Worm (Caenorhabditis elegans) whole organism, L1 larva: Measurements from ENCODE around the gene miro-1.
A peak's percentile ranks its signal among the peaks of the same experiment; 100 is the strongest.

ENCODE experiments used
- C04F5.9 ChIP-seq: sonication (generic microtip); optimal IDR thresholded peaks from 2 replicates; lab custom pipeline; 2016; ENCODE audit warnings: missing genetic modification characterization, missing compliant biosample characterization
- C16A3.4 ChIP-seq: fragments of 150-350 bp; optimal IDR thresholded peaks from 2 replicates; lab custom pipeline; 2014; ENCODE audit warnings: missing biosample characterization, missing genetic modification characterization
- C34B4.2 ChIP-seq: sonication (generic microtip); optimal IDR thresholded peaks from 2 replicates; lab custom pipeline; 2017; ENCODE audit warnings: mild to moderate bottlenecking, missing genetic modification characterization, missing compliant biosample characterization
- F16B12.6 ChIP-seq: fragments of 150-350 bp; optimal IDR thresholded peaks from 2 replicates; lab custom pipeline; 2014; ENCODE audit warnings: missing biosample characterization, missing genetic modification characterization
- aha-1 ChIP-seq: fragments of 150-350 bp; optimal IDR thresholded peaks from 2 replicates; lab custom pipeline; 2014; ENCODE audit warnings: missing biosample characterization, missing genetic modification characterization
- aly-2 ChIP-seq: fragments of 150-350 bp; optimal IDR thresholded peaks from 2 replicates; lab custom pipeline; 2014; ENCODE audit warnings: missing biosample characterization, missing genetic modification characterization
- ceh-88 ChIP-seq: fragments of 200-800 bp; sonication (Bioruptor generic); IDR thresholded peaks from 2 replicates; pipeline ENCODE4 v1.3.6; 2022; ENCODE audit warnings: missing genetic modification characterization, missing compliant biosample characterization
- dpl-1 ChIP-seq, 3 experiments: fragments of 150-350 bp in 2 of 3; sonication (generic microtip) in 1 of 3; optimal IDR thresholded peaks; 2 replicates each; lab custom pipeline; 2014 to 2017; ENCODE audit warnings: missing biosample characterization in 3 of 3, missing genetic modification characterization in 3 of 3, missing genetic modification reagents in 3 of 3
- dsc-1 ChIP-seq: sonication (generic microtip); optimal IDR thresholded peaks from 2 replicates; lab custom pipeline; 2016; ENCODE audit warnings: mild to moderate bottlenecking, missing genetic modification characterization, missing compliant biosample characterization
- efl-1 ChIP-seq, 4 experiments: fragments of 150-350 bp; optimal IDR thresholded peaks in 3 of 4; peaks in 1 of 4; 1 replicate in 1 of 4; 2 replicates in 3 of 4; lab custom pipeline; 2014; ENCODE audit warnings: missing biosample characterization in 2 of 4, missing genetic modification characterization in 2 of 4, missing genetic modification reagents in 2 of 4
- egl-13 ChIP-seq: sonication (generic microtip); optimal IDR thresholded peaks from 2 replicates; lab custom pipeline; 2016; ENCODE audit warnings: missing genotype, missing genetic modification reagents, missing genetic modification characterization, missing compliant biosample characterization
- ets-5 ChIP-seq: fragments of 200-800 bp; sonication (Bioruptor generic); IDR thresholded peaks from 2 replicates; pipeline ENCODE4 v1.3.6; 2022; ENCODE audit warnings: missing genetic modification characterization, missing compliant biosample characterization
- fkh-4 ChIP-seq: sonication (generic microtip); optimal IDR thresholded peaks from 2 replicates; lab custom pipeline; 2016; ENCODE audit warnings: missing compliant biosample characterization, missing genetic modification characterization, borderline replicate concordance
- fkh-8 ChIP-seq: sonication (generic microtip); optimal IDR thresholded peaks from 2 replicates; lab custom pipeline; 2016; ENCODE audit warnings: mild to moderate bottlenecking, missing genetic modification characterization, missing compliant biosample characterization
- fos-1 ChIP-seq: fragments of 150-350 bp; optimal IDR thresholded peaks from 2 replicates; lab custom pipeline; 2014; ENCODE audit warnings: missing biosample characterization, missing genetic modification characterization
- grh-1 ChIP-seq: fragments of 200-800 bp; sonication (Bioruptor generic); IDR thresholded peaks from 2 replicates; pipeline ENCODE4 v1.3.6; 2022; ENCODE audit warnings: missing genetic modification reagents, missing genetic modification characterization, missing compliant biosample characterization
- isw-1 ChIP-seq: fragments of 200-800 bp; sonication (Bioruptor generic); IDR thresholded peaks from 2 replicates; pipeline ENCODE4 v1.3.6; 2022; ENCODE audit warnings: missing genetic modification characterization, missing compliant biosample characterization
- lin-14 ChIP-seq: fragments of 200-800 bp; sonication (Bioruptor generic); optimal IDR thresholded peaks from 2 replicates; lab custom pipeline; 2018; ENCODE audit warnings: mild to moderate bottlenecking, missing genetic modification characterization, moderate library complexity, missing compliant biosample characterization
- lin-35 ChIP-seq, 2 experiments: fragments of 150-350 bp; optimal IDR thresholded peaks; 2 replicates each; lab custom pipeline; 2014; ENCODE audit warnings: missing biosample characterization in 2 of 2, missing genetic modification characterization in 2 of 2, missing genetic modification reagents in 2 of 2
- lin-39 ChIP-seq: fragments of 150-350 bp; optimal IDR thresholded peaks from 2 replicates; lab custom pipeline; 2014; ENCODE audit warnings: missing biosample characterization, missing genetic modification reagents, missing genetic modification characterization
- lir-3 ChIP-seq: sonication (generic microtip); optimal IDR thresholded peaks from 2 replicates; lab custom pipeline; 2016; ENCODE audit warnings: mild to moderate bottlenecking, missing genetic modification characterization, moderate library complexity, missing compliant biosample characterization; ENCODE audit not compliant: poor library complexity
- lsy-2 ChIP-seq, 2 experiments: fragments of 150-350 bp; optimal IDR thresholded peaks; 2 replicates each; lab custom pipeline; 2014; ENCODE audit warnings: missing biosample characterization in 2 of 2, missing genetic modification characterization in 2 of 2
- mab-9 ChIP-seq: fragments of 200-800 bp; sonication (Bioruptor generic); IDR thresholded peaks from 2 replicates; pipeline ENCODE4 v1.3.6; 2022; ENCODE audit warnings: missing genetic modification reagents, missing genetic modification characterization, missing compliant biosample characterization
- nhr-19 ChIP-seq: fragments of 200-800 bp; sonication (Bioruptor generic); conservative IDR thresholded peaks from 2 replicates; pipeline ENCODE4 v1.3.6; 2022; ENCODE audit warnings: missing genetic modification characterization, missing compliant biosample characterization
- nhr-20 ChIP-seq: sonication (generic microtip); optimal IDR thresholded peaks from 2 replicates; lab custom pipeline; 2016; ENCODE audit warnings: mild to moderate bottlenecking, missing genetic modification characterization, missing compliant biosample characterization
- nhr-47 ChIP-seq: sonication (generic microtip); optimal IDR thresholded peaks from 2 replicates; lab custom pipeline; 2016; ENCODE audit warnings: mild to moderate bottlenecking, missing genetic modification characterization, moderate library complexity, missing compliant biosample characterization
- nhr-71 ChIP-seq: sonication (generic microtip); optimal IDR thresholded peaks from 2 replicates; lab custom pipeline; 2016; ENCODE audit warnings: mild to moderate bottlenecking, missing genetic modification characterization, moderate library complexity, missing compliant biosample characterization
- nhr-76 ChIP-seq: sonication (generic microtip); optimal IDR thresholded peaks from 2 replicates; lab custom pipeline; 2017; ENCODE audit warnings: missing biosample characterization, missing genetic modification characterization
- nhr-77 ChIP-seq: fragments of 150-350 bp; optimal IDR thresholded peaks from 2 replicates; lab custom pipeline; 2014; ENCODE audit warnings: missing biosample characterization, missing genetic modification characterization
- nhr-85 ChIP-seq: sonication (generic microtip); peaks from one replicate; lab custom pipeline; 2016; ENCODE audit warnings: missing genetic modification characterization, inconsistent platforms, missing compliant biosample characterization
- pqm-1 ChIP-seq: sonication (generic microtip); optimal IDR thresholded peaks from 3 replicates; lab custom pipeline; 2017; ENCODE audit warnings: missing biosample characterization, missing genetic modification characterization
- rnt-1 ChIP-seq: sonication (generic microtip); optimal IDR thresholded peaks from 2 replicates; lab custom pipeline; 2016; ENCODE audit warnings: mild to moderate bottlenecking, missing genetic modification characterization, moderate library complexity, missing compliant biosample characterization
- snu-23 ChIP-seq: sonication (generic microtip); optimal IDR thresholded peaks from 2 replicates; lab custom pipeline; 2016; ENCODE audit warnings: missing genetic modification characterization, missing compliant biosample characterization
- swsn-7 ChIP-seq: sonication (generic microtip); optimal IDR thresholded peaks from 2 replicates; lab custom pipeline; 2016; ENCODE audit warnings: missing genetic modification characterization, missing compliant biosample characterization
- tbx-2 ChIP-seq: sonication (generic microtip); optimal IDR thresholded peaks from 2 replicates; lab custom pipeline; 2016; ENCODE audit warnings: missing genetic modification characterization, missing compliant biosample characterization
- unc-62 ChIP-seq: fragments of 150-350 bp; optimal IDR thresholded peaks from 2 replicates; lab custom pipeline; 2014; ENCODE audit warnings: missing biosample characterization, missing genetic modification reagents, missing genetic modification characterization
- unc-86 ChIP-seq: sonication (generic microtip); optimal IDR thresholded peaks from 2 replicates; lab custom pipeline; 2016; ENCODE audit warnings: missing genetic modification characterization, missing compliant biosample characterization
- unc-98 ChIP-seq: fragments of 200-800 bp; sonication (Bioruptor generic); IDR thresholded peaks from 2 replicates; pipeline ENCODE4 v1.3.6; 2022; ENCODE audit warnings: missing genetic modification characterization, missing compliant biosample characterization
- vab-15 ChIP-seq: sonication (generic microtip); optimal IDR thresholded peaks from 2 replicates; lab custom pipeline; 2017; ENCODE audit warnings: missing genotype, mild to moderate bottlenecking, missing genetic modification characterization, missing compliant biosample characterization
- xbp-1 ChIP-seq: sonication (generic microtip); optimal IDR thresholded peaks from 2 replicates; lab custom pipeline; 2016; ENCODE audit warnings: missing genetic modification characterization, missing compliant biosample characterization

The miro-1 gene

DNA sequence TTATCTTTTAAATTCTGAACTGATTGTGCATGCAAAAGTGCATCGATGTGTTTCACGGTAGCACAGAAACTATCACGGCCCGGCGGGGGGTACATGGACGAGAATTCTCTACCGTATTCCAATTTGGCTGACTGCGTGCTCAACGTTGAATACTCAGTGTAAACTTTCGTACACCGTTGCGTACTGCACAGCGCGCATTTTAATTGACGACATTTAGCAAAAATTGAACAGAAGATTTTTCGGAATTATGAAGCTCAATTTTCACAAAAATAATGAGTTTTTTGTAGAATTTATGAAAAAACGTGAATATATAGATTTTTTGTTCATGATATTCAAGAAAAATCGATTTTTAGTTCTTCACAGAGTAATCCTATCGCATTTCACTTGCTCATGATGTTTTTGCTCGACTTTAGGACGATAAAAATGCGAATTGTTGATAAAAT, 9.9 kb upstream of the miro-1 start (continued):
- TF ChIP-seq lir-3 (tag; lab: Kevin White, UChicago), result peak; percentile 78
- TF ChIP-seq C34B4.2, result peak; percentile 20
- peak; percentile 99 for TF ChIP-seq unc-98 (GFP tag; lab: Robert Waterston, UW)
- TF ChIP-seq egl-13 (tag; lab: Kevin White, UChicago), result peak; percentile 68
- peak; percentile 3 for TF ChIP-seq C16A3.4 (tag; lab: Kevin White, UChicago)

DNA sequence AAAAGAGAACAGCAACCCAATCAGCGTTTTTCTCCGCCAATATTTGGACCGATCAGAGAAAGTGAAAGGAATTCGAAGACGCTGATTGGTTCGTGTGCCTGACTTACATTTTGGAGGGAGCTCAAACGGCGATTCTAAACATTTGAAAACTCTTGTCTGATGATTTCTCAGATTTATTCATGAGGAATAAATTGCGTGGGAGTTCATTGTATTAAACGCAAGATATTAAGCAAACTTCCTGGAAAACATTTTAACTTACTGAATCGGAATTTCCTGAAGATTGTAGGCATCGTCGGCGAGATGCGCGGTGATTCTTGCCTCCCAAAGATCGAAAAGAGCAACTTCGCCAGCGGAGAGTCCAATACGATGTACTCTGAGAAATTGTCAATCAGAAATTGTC, 9.0 kb upstream of the miro-1 start, which contains the start of gene K08F11.1:
K08F11.1 (plus strand) TSS at position 301 of the 400 bp plus-strand sequence.
- TF ChIP-seq unc-86 (no peak), nhr-47 (tag; lab: Kevin White, UChicago) (no peak), tbx-2 (tag; lab: Kevin White, UChicago) (no peak), vab-15 (tag; lab: Kevin White, UChicago) (no peak), aha-1 (no peak), ets-5 (GFP tag; lab: Robert Waterston, UW) (no peak), lsy-2 (tag; optimal IDR thresholded peaks at IDR 0.05; lab: Kevin White, UChicago) (no peak), pqm-1 (tag; lab: Kevin White, UChicago) (no peak), lin-35 (GFP tag; optimal IDR thresholded peaks at IDR 0.05; lab: Kevin White, UChicago) (no peak), fos-1 (tag; lab: Kevin White, UChicago) (no peak)

DNA sequence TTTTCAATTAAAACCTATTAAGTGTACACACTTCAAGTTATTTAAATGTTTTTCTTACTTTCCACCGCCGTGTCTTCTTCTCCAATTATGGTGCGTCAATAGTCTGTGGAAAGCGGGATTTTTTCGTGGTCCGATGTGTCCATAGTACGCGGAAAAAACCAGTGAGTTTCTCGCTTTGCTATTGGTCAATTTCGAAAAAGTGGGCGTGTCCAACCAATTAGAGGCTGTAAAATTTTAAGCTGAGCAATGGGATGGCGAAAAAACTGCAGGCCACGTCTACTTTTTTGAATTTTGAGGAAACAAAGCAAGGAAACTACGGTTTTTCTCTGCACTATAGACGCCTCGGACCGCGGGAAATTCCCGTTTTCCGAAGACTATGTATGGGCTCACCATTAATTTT, 8.1 kb upstream of the miro-1 start:
- TF ChIP-seq xbp-1 (tag; lab: Kevin White, UChicago) (no peak), snu-23 (GFP tag; lab: Kevin White, UChicago) (no peak), efl-1 (optimal IDR thresholded peaks at IDR 0.05; lab: Kevin White, UChicago) (no peak), efl-1 (GFP tag; optimal IDR thresholded peaks at IDR 0.05 in 1 of 2; lab: Kevin White, UChicago) (no peak), unc-62 (GFP tag; lab: Kevin White, UChicago) (no peak), lin-35 (GFP tag; optimal IDR thresholded peaks at IDR 0.05; lab: Kevin White, UChicago) (no peak), nhr-76 (tag; lab: Kevin White, UChicago) (no peak), grh-1 (GFP tag; lab: Robert Waterston, UW) (no peak), nhr-47 (tag; lab: Kevin White, UChicago) (no peak), lsy-2 (tag; optimal IDR thresholded peaks at IDR 0.05; lab: Kevin White, UChicago) (no peak), nhr-20 (no peak), aly-2 (no peak), lin-39 (tag; lab: Kevin White, UChicago) (no peak), fkh-4 (tag; lab: Kevin White, UChicago) (no peak), nhr-77 (tag; lab: Kevin White, UChicago) (no peak)

DNA sequence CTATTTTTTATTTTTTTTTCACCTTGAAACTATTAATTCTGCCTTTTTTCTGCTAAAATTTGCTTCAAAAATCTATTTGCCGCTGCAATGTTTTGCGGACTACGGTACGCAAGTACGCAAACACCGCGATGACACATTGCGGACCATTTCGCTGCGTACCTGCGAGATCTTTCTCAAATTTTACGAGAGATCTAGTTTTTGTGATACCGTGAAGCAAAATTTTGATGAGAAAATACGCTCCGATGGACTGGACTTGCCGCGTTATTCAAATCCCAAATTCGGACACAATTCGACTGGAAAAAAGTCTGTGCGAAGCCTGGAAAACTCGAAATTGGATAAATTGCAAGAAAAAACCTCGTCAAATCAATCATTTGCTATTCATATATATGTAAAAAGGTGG, 4.9 kb upstream of the miro-1 start:
- TF ChIP-seq dsc-1 (tag; lab: Kevin White, UChicago) (peak; percentile 32), grh-1 (GFP tag; lab: Robert Waterston, UW) (peak; percentile 97), lin-14 (GFP tag; lab: Kevin White, UChicago) (peak; percentile 47), lin-35 (GFP tag; optimal IDR thresholded peaks at IDR 0.05; lab: Kevin White, UChicago) (peak; percentile 31 to 60), xbp-1 (tag; lab: Kevin White, UChicago) (peak; percentile 44), nhr-47 (tag; lab: Kevin White, UChicago) (peak; percentile 77), lsy-2 (tag; optimal IDR thresholded peaks at IDR 0.05; lab: Kevin White, UChicago) (peak; percentile 61 to 89), dpl-1 (GFP tag; optimal IDR thresholded peaks at IDR 0.05; lab: Kevin White, UChicago) (peak in 2 of 3 experiments; percentile 50), unc-86 (peak; percentile 29), fkh-8 (tag; lab: Kevin White, UChicago) (peak; percentile 60), nhr-85 (tag; lab: Kevin White, UChicago) (peak; percentile 58), efl-1 (optimal IDR thresholded peaks at IDR 0.05; lab: Kevin White, UChicago) (peak; percentile 36 to 60), efl-1 (GFP tag; optimal IDR thresholded peaks at IDR 0.05 in 1 of 2; lab: Kevin White, UChicago) (peak; percentile 63 to 75), rnt-1 (tag; lab: Kevin White, UChicago) (peak; percentile 64), mab-9 (peak; percentile 93), nhr-20 (peak; percentile 46), nhr-71 (tag; lab: Kevin White, UChicago) (peak; percentile 71), unc-98 (GFP tag; lab: Robert Waterston, UW) (peak; percentile 95), isw-1 (GFP tag; lab: Robert Waterston, UW) (peak; percentile 95), swsn-7 (tag; lab: Kevin White, UChicago) (peak; percentile 24), F16B12.6 (tag; lab: Kevin White, UChicago) (peak; percentile 61), nhr-19 (GFP tag; lab: Robert Waterston, UW) (peak; percentile 98), snu-23 (GFP tag; lab: Kevin White, UChicago) (peak; percentile 42), C04F5.9 (tag; lab: Kevin White, UChicago) (peak; percentile 3), tbx-2 (tag; lab: Kevin White, UChicago) (peak; percentile 39), ceh-88 (peak; percentile 97)
